Worm (Caenorhabditis elegans): ENCODE data around the gene C38C10.3.

Gene C38C10.3

ce11 chrIII:9340025-9340424, 45.4 kb downstream of the C38C10.3 start:
- TF ChIP-seq him-1 (tag; optimal IDR thresholded peaks at IDR 0.05): no peak
- TF ChIP-seq zfh-2 (GFP tag; conservative IDR thresholded peaks at IDR 0.05): peak; percentile 29; the same call in 1 of the 2 replicates

DNA sequence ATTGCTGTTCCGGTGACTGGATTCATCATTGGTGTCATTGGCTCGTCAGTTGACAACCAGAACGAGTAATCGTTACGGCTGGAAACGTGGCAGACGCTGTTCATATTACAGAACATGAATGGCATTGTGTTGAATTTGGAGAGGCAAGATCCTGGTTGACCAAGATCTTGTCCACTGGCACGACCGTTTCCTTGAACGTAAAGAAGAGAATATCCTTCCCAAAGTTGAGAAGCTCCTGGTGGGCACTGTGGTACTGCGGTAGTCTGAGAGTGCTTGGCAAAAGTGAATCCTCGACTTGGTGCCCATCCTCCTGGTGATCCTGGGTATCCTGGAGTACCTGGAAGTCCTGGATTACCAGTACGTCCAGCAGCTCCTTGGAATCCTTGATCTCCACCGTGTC, 47.5 kb downstream of the C38C10.3 start:
- TF ChIP-seq Y56A3A.18 (GFP tag; IDR thresholded peaks at IDR 0.05) (no peak), somi-1 (GFP tag; optimal IDR thresholded peaks at IDR 0.05) (no peak), attf-5 (GFP tag; optimal IDR thresholded peaks at IDR 0.05) (no peak), rpc-1 (optimal IDR thresholded peaks at IDR 0.05) (no peak), rpc-1 (tag; optimal IDR thresholded peaks at IDR 0.05) (no peak), snpc-4 (GFP tag; optimal IDR thresholded peaks at IDR 0.05) (no peak), snpc-4 (tag; optimal IDR thresholded peaks at IDR 0.05) (no peak), tbx-9 (tag; optimal IDR thresholded peaks at IDR 0.05; ENCODE audit: borderline replicate concordance) (no peak), repo-1 (tag; optimal IDR thresholded peaks at IDR 0.05) (no peak), Y79H2A.3 (GFP tag; conservative IDR thresholded peaks at IDR 0.05) (no peak)

DNA sequence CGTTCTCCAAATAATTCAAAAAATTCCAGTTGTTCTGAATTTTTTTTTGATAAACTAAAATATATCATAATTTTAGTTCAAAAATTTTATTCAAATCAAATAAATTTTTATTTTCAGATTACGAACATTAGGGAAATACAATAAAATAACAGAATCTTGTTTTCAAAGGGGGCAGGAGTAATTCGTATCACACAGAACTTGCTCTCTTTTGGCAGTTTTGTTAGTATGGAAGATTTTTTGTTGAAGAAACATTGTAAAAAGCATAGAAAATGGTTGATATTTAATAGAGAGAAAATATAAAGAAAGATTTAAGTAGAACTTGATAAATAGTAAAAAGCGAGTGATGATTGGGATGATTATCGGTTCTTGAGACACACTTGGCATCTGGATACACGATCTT, 48.6 kb downstream of the C38C10.3 start:
- TF ChIP-seq snpc-4 (GFP tag; optimal IDR thresholded peaks at IDR 0.05) (no peak), snpc-4 (tag; optimal IDR thresholded peaks at IDR 0.05) (no peak), mes-4 (tag; optimal IDR thresholded peaks at IDR 0.05) (no peak), bed-2 (GFP tag; IDR thresholded peaks at IDR 0.05) (no peak), ets-4 (GFP tag; optimal IDR thresholded peaks at IDR 0.05) (no peak), ztf-25 (GFP tag; IDR thresholded peaks at IDR 0.05) (no peak), tbp1 (GFP tag; optimal IDR thresholded peaks at IDR 0.05) (no peak), F33H1.4 (GFP tag; IDR thresholded peaks at IDR 0.05) (no peak), ceh-40 (GFP tag; IDR thresholded peaks at IDR 0.05) (no peak), repo-1 (tag; optimal IDR thresholded peaks at IDR 0.05) (no peak), ceh-27 (GFP tag; optimal IDR thresholded peaks at IDR 0.05) (no peak), madf-6 (GFP tag; IDR thresholded peaks at IDR 0.05) (no peak), F52B5.7 (tag; optimal IDR thresholded peaks at IDR 0.05) (no peak)

ce11 chrIII:9335076-9335475, 50.4 kb downstream of the C38C10.3 start:
- TF ChIP-seq rpc-1 (optimal IDR thresholded peaks at IDR 0.05): no peak
- no peak for TF ChIP-seq rpc-1 (tag; optimal IDR thresholded peaks at IDR 0.05)
- no peak for TF ChIP-seq lin-40 (tag; optimal IDR thresholded peaks at IDR 0.05)
- no peak for TF ChIP-seq nfya-1 (tag; optimal IDR thresholded peaks at IDR 0.05; ENCODE audit: borderline replicate concordance, insufficient read depth)
- no peak for TF ChIP-seq pha-4 (tag; optimal IDR thresholded peaks at IDR 0.05)
- no peak for TF ChIP-seq tbx-9 (tag; optimal IDR thresholded peaks at IDR 0.05; ENCODE audit: borderline replicate concordance)
- TF ChIP-seq F52B5.7 (tag; optimal IDR thresholded peaks at IDR 0.05): no peak
- no peak for TF ChIP-seq ztf-25 (GFP tag; IDR thresholded peaks at IDR 0.05)
- no peak for TF ChIP-seq snpc-1.1 (tag; optimal IDR thresholded peaks at IDR 0.05; ENCODE audit: insufficient read depth)
- TF ChIP-seq unc-62 (GFP tag; optimal IDR thresholded peaks at IDR 0.05): no peak
- no peak for TF ChIP-seq hsf-1 (GFP tag; IDR thresholded peaks at IDR 0.05)
- TF ChIP-seq mes-4 (tag; optimal IDR thresholded peaks at IDR 0.05): no peak
- TF ChIP-seq unc-130 (GFP tag; optimal IDR thresholded peaks at IDR 0.05): no peak
- TF ChIP-seq ZK185.1 (tag; optimal IDR thresholded peaks at IDR 0.05; ENCODE audit: poor library complexity, severe bottlenecking): no peak
- TF ChIP-seq tlf-1 (GFP tag; optimal IDR thresholded peaks at IDR 0.05): no peak
- no peak for TF ChIP-seq let-526 (GFP tag; IDR thresholded peaks at IDR 0.05)
- no peak for TF ChIP-seq efl-1 (GFP tag; optimal IDR thresholded peaks at IDR 0.05)

- TF ChIP-seq xnd-1 (tag; optimal IDR thresholded peaks at IDR 0.05) (no peak), ztf-3 (GFP tag; optimal IDR thresholded peaks at IDR 0.05) (no peak), lin-40 (tag; optimal IDR thresholded peaks at IDR 0.05) (no peak), egl-18 (GFP tag; IDR thresholded peaks at IDR 0.05) (no peak), snpc-4 (GFP tag; optimal IDR thresholded peaks at IDR 0.05) (no peak), snpc-4 (tag; optimal IDR thresholded peaks at IDR 0.05) (no peak), ztf-18 (tag; optimal IDR thresholded peaks at IDR 0.05) (no peak), F33H1.4 (GFP tag; IDR thresholded peaks at IDR 0.05) (no peak), nfyb-1 (GFP tag; IDR thresholded peaks at IDR 0.05) (no peak), madf-8 (GFP tag; conservative IDR thresholded peaks at IDR 0.05) (no peak), rec-8 (tag; optimal IDR thresholded peaks at IDR 0.05) (no peak), tlf-1 (GFP tag; optimal IDR thresholded peaks at IDR 0.05) (no peak), ets-4 (GFP tag; optimal IDR thresholded peaks at IDR 0.05) (no peak), egrh-3 (GFP tag; IDR thresholded peaks at IDR 0.05) (no peak), snpc-1.1 (tag; optimal IDR thresholded peaks at IDR 0.05; ENCODE audit: insufficient read depth) (no peak), zim-3 (tag; optimal IDR thresholded peaks at IDR 0.05) (no peak)
These were observed 51.3 kb downstream of the C38C10.3 start, which contains the start of gene elo-4 for ce11 chrIII:9334174-9334573. elo-4 (minus strand) TSS chrIII:9334274.

Measured in whole organism, young adult.